Fruit fly (Drosophila melanogaster): ENCODE data around the gene Bka.

Gene Bka

DNA sequence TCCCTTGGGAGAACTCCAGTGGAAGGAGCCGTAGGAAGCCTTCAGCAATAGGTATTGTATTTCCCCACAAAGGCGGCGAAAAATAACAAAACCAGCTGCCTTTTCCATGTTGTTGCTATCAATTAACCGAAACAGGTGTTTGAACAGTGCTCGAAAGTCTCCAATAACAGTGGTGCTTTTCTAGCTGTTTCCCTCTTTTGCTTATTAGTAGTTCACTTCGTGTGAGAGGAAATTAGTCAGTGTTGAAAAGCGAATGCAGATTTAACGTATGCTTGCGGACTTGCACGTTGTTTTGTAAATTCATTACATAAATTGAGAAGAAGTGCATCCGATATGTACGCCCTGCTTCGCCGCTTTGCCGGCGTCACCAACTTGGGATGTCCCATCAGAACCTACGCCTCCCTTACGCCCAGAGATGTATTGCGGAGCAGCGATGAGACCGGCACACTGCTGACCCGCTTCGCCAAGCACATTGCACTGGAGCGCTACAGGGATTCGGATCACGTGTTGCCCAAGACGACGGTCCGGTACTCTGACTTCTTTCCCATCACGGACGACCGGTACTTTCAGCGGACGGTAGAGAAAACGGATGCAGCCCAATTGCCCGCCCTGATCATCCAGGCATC, 43.7 kb downstream of the Bka start, which contains the start of the genes Datp and CG4619 (continued):
- TF ChIP-seq D19A (tag; optimal IDR thresholded peaks at IDR 0.05) (no peak), sr (GFP tag; IDR thresholded peaks at IDR 0.05) (no peak), CG9437 (GFP tag; optimal IDR thresholded peaks at IDR 0.05) (peak; percentile 93), Doc2 (GFP tag; IDR thresholded peaks at IDR 0.05) (no peak), dan (GFP tag; IDR thresholded peaks at IDR 0.05) (no peak), CG17385 (GFP tag; optimal IDR thresholded peaks at IDR 0.05) (peak; percentile 56), CG18619 (GFP tag; optimal IDR thresholded peaks at IDR 0.05) (peak; percentile 54), vvl (GFP tag; IDR thresholded peaks at IDR 0.05) (peak; percentile 63; the same call in 1 of the 2 replicates), cg (GFP tag; optimal IDR thresholded peaks at IDR 0.05) (no peak), pho (GFP tag; optimal IDR thresholded peaks at IDR 0.05) (peak; percentile 38), Sry-β (GFP tag; optimal IDR thresholded peaks at IDR 0.05) (peak; percentile 93), CG3163 (GFP tag; optimal IDR thresholded peaks at IDR 0.05) (peak; percentile 13), CG11093 (GFP tag; IDR thresholded peaks at IDR 0.05) (no peak), stwl (tag; optimal IDR thresholded peaks at IDR 0.05) (peak; percentile 78), CG1024 (GFP tag; IDR thresholded peaks at IDR 0.05) (0 out of 2 replicates have a peak, but pooled peaks have one; percentile 6), Atf-2 (GFP tag; optimal IDR thresholded peaks at IDR 0.05) (no peak), CrebB (tag; optimal IDR thresholded peaks at IDR 0.05) (no peak), fu2 (GFP tag; optimal IDR thresholded peaks at IDR 0.05) (peak; percentile 69), Hr51 (GFP tag; optimal IDR thresholded peaks at IDR 0.05) (no peak), pzg (GFP tag; optimal IDR thresholded peaks at IDR 0.05) (peak; percentile 79), Ada2b (GFP tag; IDR thresholded peaks at IDR 0.05) (no peak; the same call in 1 of the 2 replicates), CG3838 (GFP tag; optimal IDR thresholded peaks at IDR 0.05) (no peak), Hr39 (optimal IDR thresholded peaks at IDR 0.05) (no peak), BEAF-32 (GFP tag; optimal IDR thresholded peaks at IDR 0.05) (peak; percentile 23), rib (GFP tag; IDR thresholded peaks at IDR 0.05) (no peak), CG34224 (GFP tag; IDR thresholded peaks at IDR 0.05; ENCODE audit: partially characterized antibody) (peak; percentile 43; the same call in 1 of the 3 replicates), MBD-R2 (GFP tag; IDR thresholded peaks at IDR 0.05) (peak; percentile 93), CG10366 (GFP tag; IDR thresholded peaks at IDR 0.05) (no peak), ranshi (GFP tag; IDR thresholded peaks at IDR 0.05) (no peak), CG14667 (GFP tag; IDR thresholded peaks at IDR 0.05) (no peak), trem (tag; optimal IDR thresholded peaks at IDR 0.05) (peak; percentile 32), CG11085 (GFP tag; IDR thresholded peaks at IDR 0.05) (0 out of 2 replicates have a peak, but pooled peaks have one; percentile 40), crc (GFP tag; optimal IDR thresholded peaks at IDR 0.05) (no peak), dati (GFP tag; IDR thresholded peaks at IDR 0.05) (no peak), CG4730 (GFP tag; IDR thresholded peaks at IDR 0.05) (no peak), CG14050 (GFP tag; IDR thresholded peaks at IDR 0.05) (no peak; the same call in 2 of the 3 replicates), CG7987 (GFP tag; optimal IDR thresholded peaks at IDR 0.05) (peak; percentile 30), fru (optimal IDR thresholded peaks at IDR 0.05) (no peak), E2f1 (GFP tag; IDR thresholded peaks at IDR 0.05) (no peak), CG3065 (GFP tag; optimal IDR thresholded peaks at IDR 0.05) (no peak), gcm (GFP tag; optimal IDR thresholded peaks at IDR 0.05) (no peak), Aef1 (GFP tag; IDR thresholded peaks at IDR 0.05) (peak; percentile 59; the same call in 2 of the 3 replicates), CG8478 (optimal IDR thresholded peaks at IDR 0.05) (no peak), p53 (GFP tag; optimal IDR thresholded peaks at IDR 0.05) (no peak), CG10565 (GFP tag; optimal IDR thresholded peaks at IDR 0.05) (no peak), inv (GFP tag; IDR thresholded peaks at IDR 0.05; ENCODE audit: partially characterized antibody) (no peak), Myb (GFP tag; optimal IDR thresholded peaks at IDR 0.05) (peak; percentile 80), CG3995 (GFP tag; optimal IDR thresholded peaks at IDR 0.05) (peak; percentile 36), D19B (GFP tag; optimal IDR thresholded peaks at IDR 0.05) (no peak), Dfd (GFP tag; optimal IDR thresholded peaks at IDR 0.05) (no peak), CG5180 (GFP tag; optimal IDR thresholded peaks at IDR 0.05) (no peak), Hsf (GFP tag; optimal IDR thresholded peaks at IDR 0.05) (peak; percentile 23)
